Worm (Caenorhabditis elegans): Measurements from ENCODE around the gene rpac-40.

rpac-40 gene

DNA sequence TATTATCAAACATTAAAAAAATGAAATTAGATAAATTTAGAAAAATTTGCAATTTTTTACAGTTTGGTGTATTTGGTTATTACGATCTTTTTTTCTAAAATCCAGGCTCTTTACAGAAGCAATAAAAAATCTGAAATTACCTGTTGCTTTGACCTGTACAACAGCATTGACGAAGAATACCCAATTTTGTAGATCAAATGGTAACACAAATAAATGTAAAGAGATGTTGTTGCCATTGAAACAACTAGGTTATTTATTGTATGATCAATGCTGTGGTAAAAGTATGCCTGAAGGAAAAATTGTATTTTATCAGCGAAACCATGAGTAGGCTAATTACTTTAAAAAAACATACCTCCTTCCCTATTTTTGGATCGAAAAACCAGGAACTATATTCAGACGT is 42.3 kb downstream of the rpac-40 start:
- TF ChIP-seq flt-1 (GFP tag; IDR thresholded peaks at IDR 0.05) (no peak), ceh-13 (GFP tag; optimal IDR thresholded peaks at IDR 0.05) (no peak), scrt-1 (GFP tag; IDR thresholded peaks at IDR 0.05) (no peak), tbx-11 (GFP tag; IDR thresholded peaks at IDR 0.05) (no peak), hmbx-1 (tag; optimal IDR thresholded peaks at IDR 0.05) (no peak), hnd-1 (tag; optimal IDR thresholded peaks at IDR 0.05) (no peak), hmg-4 (GFP tag; optimal IDR thresholded peaks at IDR 0.05) (no peak), F13C5.2 (tag; optimal IDR thresholded peaks at IDR 0.05) (no peak), pes-1 (GFP tag; IDR thresholded peaks at IDR 0.05) (no peak), tbx-37 (GFP tag; conservative IDR thresholded peaks at IDR 0.05) (no peak), aly-1 (tag; optimal IDR thresholded peaks at IDR 0.05) (no peak), ceh-36 (tag; optimal IDR thresholded peaks at IDR 0.05) (no peak), ama-1 (optimal IDR thresholded peaks at IDR 0.05) (no peak), tra-4 (tag; optimal IDR thresholded peaks at IDR 0.05) (no peak), ets-7 (tag; optimal IDR thresholded peaks at IDR 0.05) (no peak), sea-1 (GFP tag; conservative IDR thresholded peaks at IDR 0.05) (no peak), B0310.2 (tag; optimal IDR thresholded peaks at IDR 0.05) (no peak)

DNA sequence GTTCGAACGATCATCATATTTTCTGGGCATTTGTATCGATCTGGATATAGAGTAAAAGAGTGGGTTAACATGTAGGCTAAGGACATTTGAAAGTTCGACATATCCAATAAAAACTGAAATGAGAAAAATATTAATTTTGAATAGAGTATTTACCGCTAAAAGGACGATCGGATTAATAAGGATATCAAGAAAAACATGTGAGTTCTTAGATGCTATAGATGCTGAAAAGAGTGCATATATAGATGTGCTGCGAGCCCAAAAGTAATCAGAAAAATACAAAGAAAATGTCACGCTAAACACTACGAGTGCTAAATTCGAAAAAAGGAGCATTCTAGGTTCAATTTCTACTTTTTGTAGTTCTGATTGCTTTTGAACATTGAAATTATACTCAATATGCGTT is 43.1 kb downstream of the rpac-40 start, which contains the start of gene srt-12:
Gene srt-12 (minus strand): TSS at position 101 of the 400 bp plus-strand sequence.
- no peak for TF ChIP-seq tbx-11 (GFP tag; IDR thresholded peaks at IDR 0.05)
- no peak for TF ChIP-seq scrt-1 (GFP tag; IDR thresholded peaks at IDR 0.05)
- no peak for TF ChIP-seq flt-1 (GFP tag; IDR thresholded peaks at IDR 0.05)
- TF ChIP-seq B0310.2 (tag; optimal IDR thresholded peaks at IDR 0.05) = no peak
- no peak for TF ChIP-seq tbx-37 (GFP tag; conservative IDR thresholded peaks at IDR 0.05)
- TF ChIP-seq ceh-36 (tag; optimal IDR thresholded peaks at IDR 0.05) = no peak
- no peak for TF ChIP-seq pes-1 (GFP tag; IDR thresholded peaks at IDR 0.05)
- no peak for TF ChIP-seq tra-4 (tag; optimal IDR thresholded peaks at IDR 0.05)
- TF ChIP-seq ets-7 (tag; optimal IDR thresholded peaks at IDR 0.05) = no peak
- no peak for TF ChIP-seq sea-1 (GFP tag; conservative IDR thresholded peaks at IDR 0.05)
- TF ChIP-seq ceh-13 (GFP tag; optimal IDR thresholded peaks at IDR 0.05) = no peak
- TF ChIP-seq aly-1 (tag; optimal IDR thresholded peaks at IDR 0.05) = no peak
- no peak for TF ChIP-seq F13C5.2 (tag; optimal IDR thresholded peaks at IDR 0.05)
- no peak for TF ChIP-seq hnd-1 (tag; optimal IDR thresholded peaks at IDR 0.05)
- no peak for TF ChIP-seq ama-1 (optimal IDR thresholded peaks at IDR 0.05)

DNA sequence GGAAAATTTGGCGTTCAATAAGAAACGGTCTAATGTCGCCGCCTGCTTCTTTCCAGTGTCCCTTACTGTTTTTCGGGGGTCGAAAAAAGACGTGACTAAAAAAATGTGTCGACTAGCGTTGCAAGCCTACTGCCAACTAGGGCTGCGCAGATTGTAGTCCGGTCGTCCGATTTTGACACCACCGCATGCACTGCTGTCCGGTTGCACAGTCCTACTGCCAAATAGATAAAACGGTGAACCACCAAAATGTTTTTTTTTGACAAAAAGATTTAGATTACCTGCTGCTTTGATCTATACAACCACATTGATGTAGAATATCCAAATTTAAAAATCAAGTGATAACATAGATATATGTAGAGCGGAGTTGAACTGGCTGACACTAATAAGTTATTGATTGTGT is 49.1 kb downstream of the rpac-40 start:
- no peak for TF ChIP-seq hmg-4 (GFP tag; optimal IDR thresholded peaks at IDR 0.05)

DNA sequence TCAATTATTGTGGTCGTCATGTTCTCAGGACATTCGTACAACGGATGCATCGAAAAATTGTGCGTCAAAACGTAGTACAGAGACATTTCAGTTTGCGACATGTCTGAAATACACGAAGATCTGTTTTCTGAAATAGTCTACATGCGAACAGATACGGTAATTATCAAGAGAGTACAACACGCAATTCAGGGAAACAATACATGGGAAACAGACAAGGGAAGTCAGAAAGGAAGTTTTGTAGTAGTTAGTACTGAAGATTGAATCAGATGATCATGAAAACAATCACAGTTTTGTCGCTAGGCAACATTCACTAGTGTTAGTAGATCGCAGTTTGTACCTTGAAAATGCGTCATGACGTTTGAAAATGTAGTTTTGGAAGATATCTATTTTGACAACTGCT is 50.8 kb downstream of the rpac-40 start, which contains the start of gene srt-13:
Gene srt-13 (minus strand): TSS at position 101 of the 400 bp plus-strand sequence.
- no peak for TF ChIP-seq tbx-11 (GFP tag; IDR thresholded peaks at IDR 0.05)
- no peak for TF ChIP-seq pes-1 (GFP tag; IDR thresholded peaks at IDR 0.05)
- TF ChIP-seq sea-1 (GFP tag; conservative IDR thresholded peaks at IDR 0.05) = no peak
- no peak for TF ChIP-seq tra-4 (tag; optimal IDR thresholded peaks at IDR 0.05)
- TF ChIP-seq ama-1 (optimal IDR thresholded peaks at IDR 0.05) = no peak
- no peak for TF ChIP-seq ceh-36 (tag; optimal IDR thresholded peaks at IDR 0.05)
- TF ChIP-seq ets-7 (tag; optimal IDR thresholded peaks at IDR 0.05) = no peak

Measured in whole organism, early embryonic.